Fruit fly (Drosophila melanogaster): ENCODE results near the gene CG5892.

CG5892 gene

dm6 chr3R:21269923-21270322 lies 27.5 kb downstream of the CG5892 start, which contains the start of the genes AP-2sigma and Idi:
Gene AP-2sigma (minus strand): TSS chr3R:21270075.
Gene Idi (plus strand): TSS chr3R:21270126.
- TF ChIP-seq Abd-B (GFP tag; optimal IDR thresholded peaks at IDR 0.05) (no peak), Hr83 (GFP tag; optimal IDR thresholded peaks at IDR 0.05; ENCODE audit: poor library complexity, severe bottlenecking) (peak; percentile 37), jim (GFP tag; optimal IDR thresholded peaks at IDR 0.05) (no peak), CG9705 (GFP tag; optimal IDR thresholded peaks at IDR 0.05) (no peak), br (GFP tag; optimal IDR thresholded peaks at IDR 0.05) (peak; percentile 23), Rel (GFP tag; optimal IDR thresholded peaks at IDR 0.05) (no peak), Rel (tag; optimal IDR thresholded peaks at IDR 0.05) (peak; percentile 48), woc (GFP tag; optimal IDR thresholded peaks at IDR 0.05) (no peak), sage (GFP tag; optimal IDR thresholded peaks at IDR 0.05) (no peak), foxo (GFP tag; optimal IDR thresholded peaks at IDR 0.05) (peak in 1 of 2 experiments; percentile 58), Jra (GFP tag; optimal IDR thresholded peaks at IDR 0.05) (no peak), Hnf4 (GFP tag; optimal IDR thresholded peaks at IDR 0.05) (peak; percentile 15), dmrt93B (GFP tag; optimal IDR thresholded peaks at IDR 0.05) (no peak), GATAd (GFP tag; optimal IDR thresholded peaks at IDR 0.05) (no peak), tai (GFP tag; optimal IDR thresholded peaks at IDR 0.05) (no peak), Mio (GFP tag; optimal IDR thresholded peaks at IDR 0.05) (no peak), Dif (GFP tag; optimal IDR thresholded peaks at IDR 0.05; ENCODE audit: partially characterized antibody) (peak; percentile 8), CG32264 (GFP tag; optimal IDR thresholded peaks at IDR 0.05) (no peak), Hr78 (GFP tag; optimal IDR thresholded peaks at IDR 0.05) (no peak), h (GFP tag; optimal IDR thresholded peaks at IDR 0.05) (peak; percentile 47), brk (GFP tag; optimal IDR thresholded peaks at IDR 0.05) (no peak), N (GFP tag; optimal IDR thresholded peaks at IDR 0.05) (no peak), HLH106 (tag; optimal IDR thresholded peaks at IDR 0.05) (peak; percentile 32), Vsx2 (GFP tag; optimal IDR thresholded peaks at IDR 0.05; ENCODE audit: partially characterized antibody) (no peak), dsf (GFP tag; optimal IDR thresholded peaks at IDR 0.05; ENCODE audit: borderline replicate concordance) (no peak), OdsH (GFP tag; optimal IDR thresholded peaks at IDR 0.05) (peak; percentile 4), lola (GFP tag; optimal IDR thresholded peaks at IDR 0.05) (no peak), Sp1 (GFP tag; optimal IDR thresholded peaks at IDR 0.05) (peak; percentile 30), rgr (GFP tag; optimal IDR thresholded peaks at IDR 0.05) (peak; percentile 57), CrebA (GFP tag; optimal IDR thresholded peaks at IDR 0.05; ENCODE audit: borderline replicate concordance) (no peak)

DNA sequence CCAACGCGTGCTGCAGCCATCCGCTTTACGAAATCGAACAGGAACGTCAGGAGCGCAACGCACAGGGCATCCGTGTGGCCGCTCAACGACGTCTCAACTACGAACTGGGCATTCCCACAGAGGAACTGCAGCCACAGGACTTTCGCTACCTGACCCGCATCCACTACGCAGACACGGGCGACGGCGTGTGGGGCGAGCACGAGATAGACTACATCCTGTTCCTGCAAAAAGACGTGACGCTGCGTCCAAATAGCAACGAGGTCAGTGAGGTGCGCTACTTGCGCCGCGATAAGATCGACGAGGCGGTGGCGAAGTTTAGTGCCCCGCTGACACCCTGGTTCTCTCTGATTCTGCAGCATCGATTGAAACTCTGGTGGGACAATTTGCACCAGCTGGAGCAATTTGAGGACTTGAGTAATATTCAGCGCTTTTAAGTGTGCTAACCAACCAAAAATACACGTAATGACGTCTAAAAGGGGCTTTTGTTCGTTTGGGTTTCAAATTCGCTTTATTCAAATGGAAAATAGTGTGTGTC lies 28.3 kb downstream of the CG5892 start:
- TF ChIP-seq usp (GFP tag; optimal IDR thresholded peaks at IDR 0.05) (no peak), lola (GFP tag; optimal IDR thresholded peaks at IDR 0.05) (no peak), rgr (GFP tag; optimal IDR thresholded peaks at IDR 0.05) (no peak), foxo (GFP tag; optimal IDR thresholded peaks at IDR 0.05) (no peak)

DNA sequence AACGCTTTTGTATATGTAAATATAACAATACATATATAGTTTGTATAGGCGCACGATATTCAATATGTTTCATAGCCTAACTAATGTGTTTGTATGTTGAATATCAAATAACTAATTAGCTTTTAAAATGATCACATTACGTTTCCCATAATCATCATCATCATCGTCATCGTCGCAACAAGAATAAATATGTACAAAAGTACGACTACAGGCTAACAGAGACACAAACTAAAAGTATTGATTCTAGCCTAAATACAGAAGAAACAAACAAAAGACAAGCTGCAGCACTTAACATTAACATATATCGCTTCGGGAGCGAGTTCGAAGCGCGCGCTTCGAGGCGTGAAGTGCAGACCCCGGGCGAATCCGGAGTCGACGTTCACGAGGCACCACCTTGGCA lies 28.8 kb downstream of the CG5892 start:
- TF ChIP-seq woc (GFP tag; optimal IDR thresholded peaks at IDR 0.05), result no peak
- no peak for TF ChIP-seq dsf (GFP tag; optimal IDR thresholded peaks at IDR 0.05; ENCODE audit: borderline replicate concordance)
- no peak for TF ChIP-seq N (GFP tag; optimal IDR thresholded peaks at IDR 0.05)
- no peak for TF ChIP-seq jim (GFP tag; optimal IDR thresholded peaks at IDR 0.05)
- no peak for TF ChIP-seq CG9705 (GFP tag; optimal IDR thresholded peaks at IDR 0.05)
- no peak for TF ChIP-seq Rel (GFP tag; optimal IDR thresholded peaks at IDR 0.05)
- TF ChIP-seq Rel (tag; optimal IDR thresholded peaks at IDR 0.05), result no peak
- no peak for TF ChIP-seq Abd-B (GFP tag; optimal IDR thresholded peaks at IDR 0.05)
- TF ChIP-seq fru (GFP tag; optimal IDR thresholded peaks at IDR 0.05), result no peak
- no peak for TF ChIP-seq usp (GFP tag; optimal IDR thresholded peaks at IDR 0.05)
- no peak for TF ChIP-seq OdsH (GFP tag; optimal IDR thresholded peaks at IDR 0.05)
- no peak for TF ChIP-seq Hr83 (GFP tag; optimal IDR thresholded peaks at IDR 0.05; ENCODE audit: poor library complexity, severe bottlenecking)
- no peak for TF ChIP-seq CG32264 (GFP tag; optimal IDR thresholded peaks at IDR 0.05)

dm6 chr3R:21273427-21274038 lies 31.1 kb downstream of the CG5892 start, which contains the start of gene CG3308:
Gene CG3308 (minus strand): TSS chr3R:21273817.
- no peak for TF ChIP-seq usp (GFP tag; optimal IDR thresholded peaks at IDR 0.05)
- TF ChIP-seq ey (GFP tag; optimal IDR thresholded peaks at IDR 0.05), result no peak
- no peak for TF ChIP-seq CG32264 (GFP tag; optimal IDR thresholded peaks at IDR 0.05)
- TF ChIP-seq Dif (GFP tag; optimal IDR thresholded peaks at IDR 0.05; ENCODE audit: partially characterized antibody), result no peak
- peak; percentile 5 for TF ChIP-seq br (GFP tag; optimal IDR thresholded peaks at IDR 0.05)
- peak; percentile 57 for TF ChIP-seq rgr (GFP tag; optimal IDR thresholded peaks at IDR 0.05)
- peak; percentile 59 for TF ChIP-seq GATAd (GFP tag; optimal IDR thresholded peaks at IDR 0.05)
- TF ChIP-seq lola (GFP tag; optimal IDR thresholded peaks at IDR 0.05), result no peak
- no peak for TF ChIP-seq CrebA (GFP tag; optimal IDR thresholded peaks at IDR 0.05; ENCODE audit: borderline replicate concordance)
- TF ChIP-seq HLH106 (tag; optimal IDR thresholded peaks at IDR 0.05), result peak; percentile 35
- no peak for TF ChIP-seq pan (optimal IDR thresholded peaks at IDR 0.05)
- TF ChIP-seq Hnf4 (GFP tag; optimal IDR thresholded peaks at IDR 0.05), result peak; percentile 75
- TF ChIP-seq Hr78 (GFP tag; optimal IDR thresholded peaks at IDR 0.05), result no peak
- TF ChIP-seq CG9705 (GFP tag; optimal IDR thresholded peaks at IDR 0.05), result no peak
- TF ChIP-seq foxo (GFP tag; optimal IDR thresholded peaks at IDR 0.05), result peak in 1 of 2 experiments; percentile 65
- peak; percentile 61 for TF ChIP-seq h (GFP tag; optimal IDR thresholded peaks at IDR 0.05)
- TF ChIP-seq woc (GFP tag; optimal IDR thresholded peaks at IDR 0.05), result no peak
- peak; percentile 43 for TF ChIP-seq Jra (GFP tag; optimal IDR thresholded peaks at IDR 0.05)
- no peak for TF ChIP-seq jim (GFP tag; optimal IDR thresholded peaks at IDR 0.05)
- peak; percentile 18 for TF ChIP-seq psq (GFP tag; optimal IDR thresholded peaks at IDR 0.05)
- no peak for TF ChIP-seq Dfd (GFP tag; optimal IDR thresholded peaks at IDR 0.05)
- no peak for TF ChIP-seq Abd-B (GFP tag; optimal IDR thresholded peaks at IDR 0.05)
- TF ChIP-seq N (GFP tag; optimal IDR thresholded peaks at IDR 0.05), result no peak
- no peak for TF ChIP-seq Rel (GFP tag; optimal IDR thresholded peaks at IDR 0.05)
- peak; percentile 51 for TF ChIP-seq Rel (tag; optimal IDR thresholded peaks at IDR 0.05)
- TF ChIP-seq dl (GFP tag; optimal IDR thresholded peaks at IDR 0.05; ENCODE audit: insufficient read depth in 1 of 2, partially characterized antibody in 2 of 2), result no peak
- peak; percentile 33 for TF ChIP-seq OdsH (GFP tag; optimal IDR thresholded peaks at IDR 0.05)
- TF ChIP-seq brk (GFP tag; optimal IDR thresholded peaks at IDR 0.05), result no peak
- no peak for TF ChIP-seq Myc (optimal IDR thresholded peaks at IDR 0.05)
- peak; percentile 51 for TF ChIP-seq fru (GFP tag; optimal IDR thresholded peaks at IDR 0.05)
